Fruit fly (Drosophila melanogaster): ENCODE measurements around the gene Lon.

DNA sequence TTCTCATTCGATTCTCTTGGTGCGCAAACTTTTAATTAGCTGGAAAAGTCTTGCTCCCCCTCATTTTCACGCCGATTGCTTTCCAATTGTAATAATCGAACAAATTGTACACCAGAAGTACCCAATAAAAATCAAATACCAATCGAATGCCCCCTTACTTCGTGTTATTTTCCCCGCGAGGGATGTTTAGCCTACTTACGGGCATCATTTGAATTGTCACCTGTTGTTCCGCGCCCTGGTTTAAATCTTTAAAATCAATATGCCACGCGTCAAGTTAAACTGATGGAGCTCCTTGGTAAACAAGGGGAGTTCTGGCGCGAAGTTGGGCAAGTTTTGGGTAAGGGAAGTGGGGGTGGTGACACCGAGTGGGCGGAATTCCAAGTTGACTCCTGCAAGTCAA lies 34.3 kb upstream of the Lon start:
- TF ChIP-seq CG6854 (GFP tag; optimal IDR thresholded peaks at IDR 0.05) (no peak), CG16779 (tag; optimal IDR thresholded peaks at IDR 0.05) (no peak), Lpt (GFP tag; optimal IDR thresholded peaks at IDR 0.05) (no peak), Sox102F (GFP tag; optimal IDR thresholded peaks at IDR 0.05) (no peak), Smox (GFP tag; optimal IDR thresholded peaks at IDR 0.05) (no peak), CG11762 (GFP tag; optimal IDR thresholded peaks at IDR 0.05; ENCODE audit: insufficient read depth) (no peak), Hr39 (GFP tag; optimal IDR thresholded peaks at IDR 0.05) (no peak), fd85E (GFP tag; optimal IDR thresholded peaks at IDR 0.05) (no peak), CG3919 (GFP tag; optimal IDR thresholded peaks at IDR 0.05) (no peak), Blimp-1 (GFP tag; optimal IDR thresholded peaks at IDR 0.05) (no peak), CG4318 (GFP tag; optimal IDR thresholded peaks at IDR 0.05) (no peak), fd59A (GFP tag; optimal IDR thresholded peaks at IDR 0.05) (no peak)

All from whole organism, prepupa.